Worm (Caenorhabditis elegans) whole organism, midembryonic: Measurements from ENCODE around the gene mlc-6.

Experiments
- flt-1 ChIP-seq: fragments of 200-800 bp; sonication (Bioruptor generic); IDR thresholded peaks from 2 replicates; pipeline ENCODE4 v1.3.6; 2022; ENCODE audit warnings: missing genetic modification characterization, missing compliant biosample characterization
- ztf-29 ChIP-seq: fragments of 200-800 bp; sonication (Bioruptor generic); IDR thresholded peaks from 2 replicates; pipeline ENCODE4 v1.3.6; 2022; ENCODE audit warnings: missing genetic modification reagents, missing genetic modification characterization, missing compliant biosample characterization

DNA sequence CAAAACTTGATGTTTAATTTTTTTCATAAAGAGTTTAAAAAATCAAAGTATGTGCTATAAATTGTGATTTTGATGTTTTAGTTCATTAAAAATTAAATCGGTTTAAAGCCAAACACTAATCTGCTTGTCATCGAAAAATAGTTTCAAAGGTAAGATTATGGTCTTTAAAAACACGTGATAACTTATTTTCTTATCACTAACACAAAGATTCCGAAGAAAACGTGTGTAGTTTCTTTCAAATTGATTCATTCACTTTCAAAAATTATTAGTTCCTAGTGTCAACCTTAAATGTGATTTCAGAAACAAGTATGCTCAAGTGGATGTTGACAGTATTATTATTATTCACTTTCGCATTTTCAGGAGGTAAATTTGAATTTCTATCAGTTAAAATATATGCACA is 9.6 kb upstream of the mlc-6 start, which contains the start of gene E02H4.7:
- TF ChIP-seq ztf-29 (no peak), flt-1 (GFP tag; lab: Robert Waterston, UW) (no peak)
